Fruit fly (Drosophila melanogaster): ENCODE results near the gene tal-2A.

tal-2A gene

dm6 chr3R:13803892-13804710 lies 8.8 kb upstream of the tal-2A start (continued):
- TF ChIP-seq Deaf1 (tag; optimal IDR thresholded peaks at IDR 0.05) (peak; percentile 6), CG9215 (GFP tag; IDR thresholded peaks at IDR 0.05) (peak; percentile 25; the same call in 1 of the 2 replicates), pfk (GFP tag; optimal IDR thresholded peaks at IDR 0.05) (no peak), nerfin-2 (GFP tag; IDR thresholded peaks at IDR 0.05; ENCODE audit: partially characterized antibody) (no peak; the same call in 1 of the 2 replicates), HLHmδ (GFP tag; optimal IDR thresholded peaks at IDR 0.05) (no peak), CG11093 (GFP tag; IDR thresholded peaks at IDR 0.05) (no peak), chn (GFP tag; optimal IDR thresholded peaks at IDR 0.05) (no peak), sim (GFP tag; IDR thresholded peaks at IDR 0.05) (no peak), CG3995 (GFP tag; optimal IDR thresholded peaks at IDR 0.05) (no peak), Sry-β (GFP tag; optimal IDR thresholded peaks at IDR 0.05) (no peak), Hsf (GFP tag; optimal IDR thresholded peaks at IDR 0.05) (no peak), CG8290 (GFP tag; optimal IDR thresholded peaks at IDR 0.05) (no peak), CG8290 (tag; optimal IDR thresholded peaks at IDR 0.05) (no peak), Camta (GFP tag; optimal IDR thresholded peaks at IDR 0.05) (no peak), Pdp1 (GFP tag; optimal IDR thresholded peaks at IDR 0.05) (no peak), pan (optimal IDR thresholded peaks at IDR 0.05) (no peak), pan (GFP tag; optimal IDR thresholded peaks at IDR 0.05 in 1 of 2, IDR thresholded peaks at IDR 0.05 in 1 of 2) (no peak), CG4820 (GFP tag; optimal IDR thresholded peaks at IDR 0.05) (no peak), wek (GFP tag; optimal IDR thresholded peaks at IDR 0.05) (no peak), tna (GFP tag; IDR thresholded peaks at IDR 0.05; ENCODE audit: partially characterized antibody) (no peak), ash1 (GFP tag; optimal IDR thresholded peaks at IDR 0.05) (no peak), mld (GFP tag; IDR thresholded peaks at IDR 0.05; ENCODE audit: partially characterized antibody) (no peak), en (GFP tag; optimal IDR thresholded peaks at IDR 0.05) (no peak), YL-1 (GFP tag; optimal IDR thresholded peaks at IDR 0.05) (no peak), CG13424 (tag; optimal IDR thresholded peaks at IDR 0.05) (peak; percentile 51), ftz-f1 (GFP tag; optimal IDR thresholded peaks at IDR 0.05) (no peak), mirr (GFP tag; optimal IDR thresholded peaks at IDR 0.05) (no peak), usp (GFP tag; optimal IDR thresholded peaks at IDR 0.05) (no peak), CG1024 (GFP tag; IDR thresholded peaks at IDR 0.05) (no peak), Fer3 (tag; optimal IDR thresholded peaks at IDR 0.05) (no peak), CG7987 (GFP tag; optimal IDR thresholded peaks at IDR 0.05) (no peak), cas (GFP tag; IDR thresholded peaks at IDR 0.05) (no peak), Hr3 (GFP tag; optimal IDR thresholded peaks at IDR 0.05) (peak; percentile 26), slou (GFP tag; optimal IDR thresholded peaks at IDR 0.05) (no peak), CG2116 (GFP tag; optimal IDR thresholded peaks at IDR 0.05) (no peak), CG4328 (GFP tag; optimal IDR thresholded peaks at IDR 0.05) (no peak), chm (GFP tag; IDR thresholded peaks at IDR 0.05) (no peak), Abd-B (GFP tag; optimal IDR thresholded peaks at IDR 0.05) (no peak), row (GFP tag; IDR thresholded peaks at IDR 0.05) (peak; percentile 58; the same call in 1 of the 3 replicates), CG17186 (GFP tag; optimal IDR thresholded peaks at IDR 0.05) (no peak), Usf (GFP tag; optimal IDR thresholded peaks at IDR 0.05) (no peak), CoRest (tag; optimal IDR thresholded peaks at IDR 0.05) (peak; percentile 46), CG4617 (GFP tag; optimal IDR thresholded peaks at IDR 0.05; ENCODE audit: borderline replicate concordance) (no peak), CG1792 (GFP tag; optimal IDR thresholded peaks at IDR 0.05) (no peak), aop (GFP tag; IDR thresholded peaks at IDR 0.05) (no peak), bigmax (GFP tag; optimal IDR thresholded peaks at IDR 0.05) (no peak), CG31441 (GFP tag; IDR thresholded peaks at IDR 0.05) (no peak; the same call in 1 of the 2 replicates), kah (GFP tag; optimal IDR thresholded peaks at IDR 0.05) (no peak), phol (tag; optimal IDR thresholded peaks at IDR 0.05) (peak; percentile 37), Vsx1 (GFP tag; optimal IDR thresholded peaks at IDR 0.05) (no peak)

Data from whole organism, embryonic.